Worm (Caenorhabditis elegans) whole organism, mixed stage, embryonic: ENCODE data around the gene C05E4.12.

Experiments used
- drap-1 ChIP-seq: fragments of 200-800 bp; sonication (Bioruptor generic); optimal IDR thresholded peaks from 3 replicates; lab custom pipeline; 2018; ENCODE audit warnings: mild to moderate bottlenecking, missing genetic modification characterization, missing compliant biosample characterization
- unc-39 ChIP-seq: fragments of 150-350 bp; optimal IDR thresholded peaks from 2 replicates; lab custom pipeline; 2014; ENCODE audit warnings: missing biosample characterization, missing genetic modification characterization
- unc-62 ChIP-seq: fragments of 150-350 bp; optimal IDR thresholded peaks from 2 replicates; lab custom pipeline; 2014; ENCODE audit warnings: missing biosample characterization, missing genetic modification reagents, missing genetic modification characterization

DNA sequence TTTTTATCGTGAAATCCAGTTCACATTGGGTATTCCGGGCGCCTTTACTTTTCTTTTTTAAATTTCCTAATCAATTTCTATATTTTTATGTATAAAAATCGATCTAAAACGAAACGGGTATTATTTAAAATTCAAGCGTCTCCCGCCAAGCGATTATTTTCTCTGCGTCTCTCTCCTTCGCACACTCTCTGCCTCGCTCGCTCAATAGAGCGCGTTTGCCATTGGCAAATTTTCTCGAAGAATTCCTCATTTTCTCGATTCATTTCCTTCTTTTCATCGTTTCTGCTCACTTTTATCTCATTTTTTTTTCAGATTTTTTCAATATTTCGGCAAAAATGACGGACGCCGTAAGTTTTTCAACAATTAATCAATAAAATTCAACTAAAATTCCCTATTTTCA lies 11.5 kb upstream of the C05E4.12 start, which contains the start of gene sti-1:
- TF ChIP-seq unc-39 (tag; lab: Kevin White, UChicago), result no peak
- TF ChIP-seq drap-1, result no peak
- TF ChIP-seq unc-62 (GFP tag; lab: Kevin White, UChicago), result peak; percentile 48
